Worm (Caenorhabditis elegans): Measurements from ENCODE around the gene F18A12.2.

F18A12.2 gene

DNA sequence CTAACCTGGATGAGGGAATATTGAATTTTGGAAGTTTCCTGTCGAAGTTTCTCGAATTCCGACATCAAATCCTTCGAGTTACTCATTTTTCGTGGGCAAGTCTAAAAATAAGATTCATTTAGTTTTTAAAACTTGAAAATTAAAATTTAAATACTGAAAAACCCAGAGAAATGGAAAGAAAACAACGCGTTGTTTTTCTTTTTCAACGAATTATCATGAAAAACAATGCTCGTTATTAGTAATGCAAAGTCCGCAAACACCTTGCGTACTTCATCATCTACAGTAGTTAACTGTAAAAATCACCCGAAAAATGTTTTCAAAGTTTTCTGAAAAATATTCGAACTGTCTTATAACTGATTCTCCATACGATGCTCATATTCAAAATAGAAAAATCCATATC is 29.6 kb downstream of the F18A12.2 start, which contains the start of gene C16C8.4:
C16C8.4 (minus strand) TSS at position 101 of the 400 bp plus-strand sequence.
- no peak for TF ChIP-seq gmeb-2 (tag; optimal IDR thresholded peaks at IDR 0.05)
- TF ChIP-seq K09A11.1 (tag; optimal IDR thresholded peaks at IDR 0.05; ENCODE audit: insufficient read depth): no peak
- no peak for TF ChIP-seq nhr-232 (tag; optimal IDR thresholded peaks at IDR 0.05)

DNA sequence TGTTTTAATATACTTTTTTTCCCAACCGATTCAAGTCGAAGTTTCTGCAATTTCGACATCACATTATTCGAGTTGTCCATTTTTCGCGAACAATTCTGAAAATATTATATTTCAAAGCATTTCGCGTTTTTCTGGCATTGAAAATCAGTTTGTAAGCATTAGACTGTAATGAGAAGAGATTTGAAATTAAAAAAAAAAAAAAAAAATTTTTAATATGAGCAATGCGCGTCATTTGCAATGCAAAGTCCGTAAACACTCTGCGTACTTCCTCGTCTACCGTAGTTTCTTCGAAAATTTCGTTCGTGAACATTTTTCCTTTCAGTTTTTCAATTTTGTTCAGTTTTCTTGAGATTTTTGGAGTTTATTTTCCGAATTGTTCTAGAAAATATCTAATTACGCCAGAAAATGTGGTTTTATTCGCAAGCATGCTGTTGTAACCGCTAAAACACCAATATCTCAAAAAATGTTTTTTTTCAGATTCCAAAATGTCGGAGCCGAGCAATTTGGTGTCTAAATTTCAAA is 30.7 kb downstream of the F18A12.2 start, which contains the start of the genes C16C8.5 and C16C8.16:
C16C8.5 (minus strand) TSS at position 101 of the 522 bp plus-strand sequence.
C16C8.16 (plus strand) TSS at position 472 of the 522 bp plus-strand sequence.
- TF ChIP-seq ceh-48 (tag; optimal IDR thresholded peaks at IDR 0.05): no peak
- TF ChIP-seq hlh-15 (tag; optimal IDR thresholded peaks at IDR 0.05): no peak
- no peak for TF ChIP-seq sox-4 (tag; optimal IDR thresholded peaks at IDR 0.05)
- TF ChIP-seq elt-2 (tag; optimal IDR thresholded peaks at IDR 0.05): no peak
- no peak for TF ChIP-seq lin-11 (tag; optimal IDR thresholded peaks at IDR 0.05)
- TF ChIP-seq C38D4.7 (GFP tag; optimal IDR thresholded peaks at IDR 0.05): no peak
- no peak for TF ChIP-seq ztf-16 (tag; optimal IDR thresholded peaks at IDR 0.05)
- no peak for TF ChIP-seq ceh-19 (GFP tag; optimal IDR thresholded peaks at IDR 0.05)
- TF ChIP-seq ceh-6 (GFP tag; optimal IDR thresholded peaks at IDR 0.05): no peak
- no peak for TF ChIP-seq T23F11.4 (GFP tag; optimal IDR thresholded peaks at IDR 0.05)

DNA sequence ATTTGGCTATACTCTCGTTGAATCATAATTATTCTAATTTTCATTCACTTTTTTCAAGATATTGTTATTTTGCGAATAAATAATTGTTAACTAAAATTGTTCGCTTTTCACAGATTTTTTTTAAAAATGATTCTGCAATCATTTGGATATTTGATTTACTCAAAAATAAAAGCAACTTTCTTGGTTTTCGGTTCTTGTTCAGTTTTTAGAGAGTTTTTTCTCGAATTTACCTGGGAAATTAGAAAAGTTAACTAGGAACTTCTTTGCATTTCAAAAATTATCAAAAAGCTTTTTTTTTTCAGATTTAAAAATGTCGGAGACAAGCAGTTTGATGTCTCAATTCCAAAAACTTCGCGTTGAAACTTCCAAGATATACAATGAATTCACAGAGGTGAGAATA is 32.0 kb downstream of the F18A12.2 start, which contains the start of the genes C16C8.20 and gldi-6:
C16C8.20 (plus strand) TSS at position 301 of the 400 bp plus-strand sequence.
gldi-6 (plus strand) TSS at position 301 of the 400 bp plus-strand sequence.
- TF ChIP-seq ahr-1 (tag; optimal IDR thresholded peaks at IDR 0.05) (no peak), sox-2 (GFP tag; IDR thresholded peaks at IDR 0.05) (no peak), ceh-6 (GFP tag; optimal IDR thresholded peaks at IDR 0.05) (no peak), fax-1 (tag; optimal IDR thresholded peaks at IDR 0.05) (no peak), fkh-10 (GFP tag; optimal IDR thresholded peaks at IDR 0.05) (no peak), ceh-31 (tag; optimal IDR thresholded peaks at IDR 0.05) (no peak), pat-9 (tag; optimal IDR thresholded peaks at IDR 0.05) (no peak), ceh-19 (GFP tag; optimal IDR thresholded peaks at IDR 0.05) (no peak), pha-2 (tag; optimal IDR thresholded peaks at IDR 0.05) (no peak), ets-4 (tag; optimal IDR thresholded peaks at IDR 0.05) (no peak), hlh-13 (GFP tag; optimal IDR thresholded peaks at IDR 0.05) (no peak)

DNA sequence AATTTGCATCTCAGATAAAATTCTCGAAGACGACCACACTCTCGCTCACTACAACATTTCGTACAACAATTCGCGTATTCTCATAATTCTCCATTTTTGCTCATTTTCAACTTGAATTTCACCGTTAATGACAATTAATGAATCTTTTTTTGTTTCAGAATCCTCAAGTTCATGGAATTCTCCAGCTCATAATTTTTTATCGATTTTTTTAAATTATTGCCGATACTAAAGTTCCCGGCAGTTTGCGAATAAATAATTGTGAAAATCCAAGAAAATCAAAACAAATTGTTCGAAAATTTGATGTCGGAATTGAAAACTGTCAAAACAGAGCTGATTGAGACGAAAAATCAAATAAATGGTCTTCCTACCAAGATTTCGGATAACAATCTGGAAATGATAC is 33.2 kb downstream of the F18A12.2 start, which contains the start of gene C16C8.21:
C16C8.21 (plus strand) TSS at position 301 of the 400 bp plus-strand sequence.
- TF ChIP-seq hlh-15 (tag; optimal IDR thresholded peaks at IDR 0.05): no peak
- TF ChIP-seq ceh-9 (tag; optimal IDR thresholded peaks at IDR 0.05): no peak
- TF ChIP-seq hlh-30 (tag; optimal IDR thresholded peaks at IDR 0.05; ENCODE audit: insufficient read depth): no peak
- TF ChIP-seq zip-5 (tag; optimal IDR thresholded peaks at IDR 0.05): no peak
- TF ChIP-seq ama-1 (optimal IDR thresholded peaks at IDR 0.05): no peak
- TF ChIP-seq madf-2 (tag; optimal IDR thresholded peaks at IDR 0.05): no peak
- no peak for TF ChIP-seq tbx-2 (tag; optimal IDR thresholded peaks at IDR 0.05)
- TF ChIP-seq eyg-1 (tag; optimal IDR thresholded peaks at IDR 0.05): no peak
- TF ChIP-seq lim-6 (tag; optimal IDR thresholded peaks at IDR 0.05): no peak
- TF ChIP-seq gmeb-2 (tag; optimal IDR thresholded peaks at IDR 0.05): no peak
- no peak for TF ChIP-seq T23F11.4 (GFP tag; optimal IDR thresholded peaks at IDR 0.05)
- TF ChIP-seq elt-2 (tag; optimal IDR thresholded peaks at IDR 0.05): no peak
- no peak for TF ChIP-seq nhr-11 (tag; optimal IDR thresholded peaks at IDR 0.05)
- no peak for TF ChIP-seq pag-3 (tag; optimal IDR thresholded peaks at IDR 0.05; ENCODE audit: borderline replicate concordance)
- no peak for TF ChIP-seq nfya-1 (tag; optimal IDR thresholded peaks at IDR 0.05)
- no peak for TF ChIP-seq ceh-18 (tag; optimal IDR thresholded peaks at IDR 0.05)
- no peak for TF ChIP-seq unc-42 (tag; optimal IDR thresholded peaks at IDR 0.05)
- TF ChIP-seq ceh-22 (tag; optimal IDR thresholded peaks at IDR 0.05): no peak
- no peak for TF ChIP-seq ceh-6 (GFP tag; optimal IDR thresholded peaks at IDR 0.05)
- no peak for TF ChIP-seq sox-4 (tag; optimal IDR thresholded peaks at IDR 0.05)
